Fruit fly (Drosophila melanogaster): ENCODE results near the gene CG9192.

Gene CG9192

DNA sequence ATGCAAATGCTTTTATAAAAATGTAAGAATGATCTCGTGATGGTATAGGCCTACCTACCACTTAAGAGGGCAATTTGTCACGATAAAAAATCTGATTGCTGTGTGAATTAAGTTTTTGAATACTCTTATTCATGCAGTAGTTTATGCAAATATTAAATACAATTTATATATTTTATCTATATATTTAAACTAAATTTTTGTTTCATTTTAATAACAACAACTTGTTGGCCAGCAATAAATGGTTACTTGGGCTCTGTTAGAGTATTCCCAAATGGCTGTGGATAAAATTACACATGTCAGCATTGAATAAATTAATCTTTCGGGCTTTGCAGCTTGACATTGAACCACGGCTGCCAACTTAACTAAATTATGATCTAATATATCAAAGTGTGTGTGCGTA lies 20.4 kb upstream of the CG9192 start (continued):
- TF ChIP-seq row (GFP tag; IDR thresholded peaks at IDR 0.05) (peak; percentile 69), CG12104 (GFP tag; optimal IDR thresholded peaks at IDR 0.05) (no peak), ftz-f1 (GFP tag; optimal IDR thresholded peaks at IDR 0.05) (no peak), Neu2 (GFP tag; optimal IDR thresholded peaks at IDR 0.05; ENCODE audit: borderline replicate concordance) (no peak), CG10366 (GFP tag; IDR thresholded peaks at IDR 0.05) (peak; percentile 22; the same call in 1 of the 2 replicates), gt (GFP tag; IDR thresholded peaks at IDR 0.05) (no peak), tgo (GFP tag; IDR thresholded peaks at IDR 0.05) (peak; percentile 17; the same call in 2 of the 3 replicates), lmd (GFP tag; IDR thresholded peaks at IDR 0.05) (peak; percentile 27; the same call in 1 of the 2 replicates), CG1647 (GFP tag; optimal IDR thresholded peaks at IDR 0.05) (no peak), trh (GFP tag; optimal IDR thresholded peaks at IDR 0.05) (no peak), Oaz (GFP tag; IDR thresholded peaks at IDR 0.05) (no peak), tio (GFP tag; optimal IDR thresholded peaks at IDR 0.05) (no peak), CG10147 (GFP tag; optimal IDR thresholded peaks at IDR 0.05) (peak; percentile 8), twi (tag; optimal IDR thresholded peaks at IDR 0.05) (no peak), sob (GFP tag; IDR thresholded peaks at IDR 0.05) (peak; percentile 49; the same call in 1 of the 2 replicates), Atf3 (GFP tag; optimal IDR thresholded peaks at IDR 0.05) (no peak), dysf (GFP tag; IDR thresholded peaks at IDR 0.05) (peak; percentile 62; the same call in 2 of the 3 replicates), CG9817 (tag; optimal IDR thresholded peaks at IDR 0.05) (no peak), nerfin-2 (GFP tag; IDR thresholded peaks at IDR 0.05; ENCODE audit: partially characterized antibody) (no peak), BtbVII (GFP tag; optimal IDR thresholded peaks at IDR 0.05) (no peak), pb (GFP tag; optimal IDR thresholded peaks at IDR 0.05) (no peak), ac (GFP tag; optimal IDR thresholded peaks at IDR 0.05) (no peak), bowl (GFP tag; IDR thresholded peaks at IDR 0.05) (no peak), Hmr (GFP tag; optimal IDR thresholded peaks at IDR 0.05) (peak; percentile 8), MBD-R2 (GFP tag; IDR thresholded peaks at IDR 0.05) (no peak), CG10267 (tag; optimal IDR thresholded peaks at IDR 0.05) (no peak), CG4707 (GFP tag; optimal IDR thresholded peaks at IDR 0.05) (no peak), CG6272 (GFP tag; IDR thresholded peaks at IDR 0.05) (no peak), CG17328 (GFP tag; IDR thresholded peaks at IDR 0.05) (no peak), croc (GFP tag; conservative IDR thresholded peaks at IDR 0.05) (no peak), Stat92E (GFP tag; optimal IDR thresholded peaks at IDR 0.05) (no peak), Lim3 (GFP tag; IDR thresholded peaks at IDR 0.05) (no peak), ab (GFP tag; optimal IDR thresholded peaks at IDR 0.05) (no peak), nmo (GFP tag; optimal IDR thresholded peaks at IDR 0.05) (no peak), CG12659 (GFP tag; optimal IDR thresholded peaks at IDR 0.05) (peak; percentile 17), fd96Cb (tag; optimal IDR thresholded peaks at IDR 0.05) (no peak), tin (GFP tag; optimal IDR thresholded peaks at IDR 0.05) (no peak), MESR4 (GFP tag; optimal IDR thresholded peaks at IDR 0.05) (no peak), CG7987 (GFP tag; optimal IDR thresholded peaks at IDR 0.05) (no peak), CG13775 (GFP tag; optimal IDR thresholded peaks at IDR 0.05) (no peak), CG9932 (GFP tag; IDR thresholded peaks at IDR 0.05) (peak; percentile 51), Meics (GFP tag; optimal IDR thresholded peaks at IDR 0.05) (peak; percentile 34), pum (GFP tag; optimal IDR thresholded peaks at IDR 0.05) (no peak), NC2β (GFP tag; optimal IDR thresholded peaks at IDR 0.05) (no peak), lilli (GFP tag; optimal IDR thresholded peaks at IDR 0.05) (no peak), slbo (GFP tag; IDR thresholded peaks at IDR 0.05) (peak; percentile 70)

Data from whole organism, embryonic.